Worm (Caenorhabditis elegans) whole organism, late embryonic: ENCODE measurements around the gene F08F3.10.

Source experiments
- C08G9.2 ChIP-seq: sonication (generic microtip); optimal IDR thresholded peaks from 2 replicates; lab custom pipeline; 2016; ENCODE audit warnings: mild to moderate bottlenecking, missing genetic modification characterization, moderate library complexity, missing compliant biosample characterization
- C38D4.7 ChIP-seq: fragments of 200-800 bp; sonication (Bioruptor generic); optimal IDR thresholded peaks from 2 replicates; lab custom pipeline; 2018; ENCODE audit warnings: mild to moderate bottlenecking, missing genetic modification characterization, moderate library complexity, missing compliant biosample characterization
- K02D7.2 ChIP-seq: sonication (generic microtip); optimal IDR thresholded peaks from 2 replicates; lab custom pipeline; 2017; ENCODE audit warnings: mild to moderate bottlenecking, missing genetic modification characterization, missing compliant biosample characterization
- K09A11.1 ChIP-seq: sonication (generic microtip); optimal IDR thresholded peaks from 2 replicates; lab custom pipeline; 2017; ENCODE audit warnings: antibody characterized with exemption, mild to moderate bottlenecking, missing genetic modification characterization, missing compliant biosample characterization; ENCODE audit not compliant: insufficient read depth
- T23F11.4 ChIP-seq: fragments of 200-800 bp; sonication (Bioruptor generic); optimal IDR thresholded peaks from 2 replicates; lab custom pipeline; 2018; ENCODE audit warnings: mild to moderate bottlenecking, missing genetic modification characterization, missing compliant biosample characterization
- Y22D7AL.16 ChIP-seq: sonication (generic microtip); optimal IDR thresholded peaks from 2 replicates; lab custom pipeline; 2016; ENCODE audit warnings: missing genetic modification characterization, missing compliant biosample characterization
- ceh-14 ChIP-seq: sonication (generic microtip); optimal IDR thresholded peaks from 2 replicates; lab custom pipeline; 2016; ENCODE audit warnings: missing genotype, missing genetic modification characterization, missing compliant biosample characterization
- ceh-19 ChIP-seq: fragments of 200-800 bp; sonication (Bioruptor generic); optimal IDR thresholded peaks from 2 replicates; lab custom pipeline; 2018; ENCODE audit warnings: mild to moderate bottlenecking, missing genetic modification characterization, missing compliant biosample characterization
- ceh-31 ChIP-seq: sonication (generic microtip); optimal IDR thresholded peaks from 2 replicates; lab custom pipeline; 2016; ENCODE audit warnings: missing genetic modification characterization, missing compliant biosample characterization
- ceh-34 ChIP-seq: sonication (generic microtip); optimal IDR thresholded peaks from 2 replicates; lab custom pipeline; 2016; ENCODE audit warnings: mild to moderate bottlenecking, missing genetic modification characterization, missing compliant biosample characterization
- ceh-45 ChIP-seq: fragments of 200-800 bp; sonication (Bioruptor generic); IDR thresholded peaks from 2 replicates; pipeline ENCODE4 v1.3.6; 2022; ENCODE audit warnings: missing genetic modification reagents, missing genetic modification characterization, missing compliant biosample characterization
- ceh-48 ChIP-seq: sonication (generic microtip); optimal IDR thresholded peaks from 2 replicates; lab custom pipeline; 2016; ENCODE audit warnings: missing genetic modification characterization, inconsistent platforms, missing compliant biosample characterization
- ceh-6 ChIP-seq: fragments of 200-800 bp; sonication (Bioruptor generic); optimal IDR thresholded peaks from 2 replicates; lab custom pipeline; 2018; ENCODE audit warnings: mild to moderate bottlenecking, missing genetic modification characterization, missing compliant biosample characterization
- ceh-9 ChIP-seq: sonication (generic microtip); optimal IDR thresholded peaks from 2 replicates; lab custom pipeline; 2016; ENCODE audit warnings: mild to moderate bottlenecking, missing genetic modification characterization, inconsistent platforms, missing compliant biosample characterization
- che-1 ChIP-seq: sonication (generic microtip); optimal IDR thresholded peaks from 2 replicates; lab custom pipeline; 2016; ENCODE audit warnings: mild to moderate bottlenecking, missing genetic modification characterization, missing compliant biosample characterization
- dve-1 ChIP-seq: sonication (generic microtip); optimal IDR thresholded peaks from 2 replicates; lab custom pipeline; 2017; ENCODE audit warnings: antibody characterized with exemption, mild to moderate bottlenecking, missing genetic modification characterization, missing compliant biosample characterization
- elt-2 ChIP-seq: sonication (generic microtip); optimal IDR thresholded peaks from 2 replicates; lab custom pipeline; 2016; ENCODE audit warnings: missing genetic modification reagents, missing genetic modification characterization, missing compliant biosample characterization
- elt-4 ChIP-seq: sonication (generic microtip); optimal IDR thresholded peaks from 2 replicates; lab custom pipeline; 2016; ENCODE audit warnings: missing genetic modification characterization, missing compliant biosample characterization
- ets-4 ChIP-seq: sonication (generic microtip); optimal IDR thresholded peaks from 2 replicates; lab custom pipeline; 2016; ENCODE audit warnings: missing genetic modification characterization, missing compliant biosample characterization
- fax-1 ChIP-seq: sonication (generic microtip); optimal IDR thresholded peaks from 2 replicates; lab custom pipeline; 2016; ENCODE audit warnings: missing genotype, missing genetic modification characterization, missing compliant biosample characterization
- gmeb-2 ChIP-seq: sonication (generic microtip); optimal IDR thresholded peaks from 2 replicates; lab custom pipeline; 2016; ENCODE audit warnings: missing genetic modification characterization, inconsistent platforms, missing compliant biosample characterization
- hlh-13 ChIP-seq: fragments of 200-800 bp; sonication (Bioruptor generic); optimal IDR thresholded peaks from 2 replicates; lab custom pipeline; 2018; ENCODE audit warnings: mild to moderate bottlenecking, missing genetic modification characterization, missing compliant biosample characterization
- hlh-6 ChIP-seq: sonication (generic microtip); optimal IDR thresholded peaks from 2 replicates; lab custom pipeline; 2016; ENCODE audit warnings: missing genotype, missing genetic modification characterization, missing compliant biosample characterization
- hlh-8 ChIP-seq: sonication (generic microtip); optimal IDR thresholded peaks from 2 replicates; lab custom pipeline; 2016; ENCODE audit warnings: missing genotype, missing genetic modification characterization, missing compliant biosample characterization
- lin-11 ChIP-seq: fragments of 200-800 bp; sonication (Bioruptor generic); optimal IDR thresholded peaks from 2 replicates; lab custom pipeline; 2018; ENCODE audit warnings: mild to moderate bottlenecking, missing genetic modification characterization, missing compliant biosample characterization
- madf-2 ChIP-seq: sonication (generic microtip); optimal IDR thresholded peaks from 2 replicates; lab custom pipeline; 2017; ENCODE audit warnings: missing genetic modification characterization, missing compliant biosample characterization
- nfya-1 ChIP-seq: sonication (generic microtip); optimal IDR thresholded peaks from 2 replicates; lab custom pipeline; 2017; ENCODE audit warnings: missing genetic modification characterization, mild to moderate bottlenecking, missing compliant biosample characterization, antibody characterized with exemption, moderate library complexity
- nhr-11 ChIP-seq: fragments of 150-350 bp; optimal IDR thresholded peaks from 2 replicates; lab custom pipeline; 2014; ENCODE audit warnings: missing biosample characterization, missing genetic modification characterization
- pag-3 ChIP-seq: sonication (generic microtip); optimal IDR thresholded peaks from 2 replicates; lab custom pipeline; 2016; ENCODE audit warnings: missing compliant biosample characterization, missing genetic modification characterization, borderline replicate concordance
- pha-4 ChIP-seq: fragments of 150-350 bp; optimal IDR thresholded peaks from 2 replicates; lab custom pipeline; 2018; ENCODE audit warnings: missing biosample characterization, missing genetic modification reagents, missing genetic modification characterization
- pqm-1 ChIP-seq: sonication (generic microtip); optimal IDR thresholded peaks from 2 replicates; lab custom pipeline; 2016; ENCODE audit warnings: missing genetic modification characterization, missing compliant biosample characterization
- pros-1 ChIP-seq: fragments of 150-350 bp; optimal IDR thresholded peaks from 2 replicates; lab custom pipeline; 2014; ENCODE audit warnings: missing biosample characterization, missing genetic modification reagents, missing genetic modification characterization
- ref-2 ChIP-seq: sonication (generic microtip); optimal IDR thresholded peaks from 2 replicates; lab custom pipeline; 2016; ENCODE audit warnings: missing genetic modification characterization, missing compliant biosample characterization
- rnt-1 ChIP-seq: sonication (generic microtip); optimal IDR thresholded peaks from 2 replicates; lab custom pipeline; 2016; ENCODE audit warnings: missing genetic modification characterization, missing compliant biosample characterization
- sox-2 ChIP-seq: fragments of 200-800 bp; sonication (Bioruptor generic); IDR thresholded peaks from 2 replicates; pipeline ENCODE4 v1.3.6; 2022; ENCODE audit warnings: missing genetic modification reagents, missing genetic modification characterization, missing compliant biosample characterization
- sox-4 ChIP-seq: sonication (generic microtip); optimal IDR thresholded peaks from 2 replicates; lab custom pipeline; 2017; ENCODE audit warnings: mild to moderate bottlenecking, missing genetic modification characterization, inconsistent platforms, missing compliant biosample characterization
- tbx-2 ChIP-seq: sonication (generic microtip); optimal IDR thresholded peaks from 2 replicates; lab custom pipeline; 2016; ENCODE audit warnings: missing genetic modification characterization, missing compliant biosample characterization
- tbx-7 ChIP-seq: sonication (generic microtip); optimal IDR thresholded peaks from 2 replicates; lab custom pipeline; 2016; ENCODE audit warnings: missing genotype, missing genetic modification characterization, missing compliant biosample characterization
- unc-3 ChIP-seq, 2 experiments: fragments of 200-800 bp in 1 of 2; sonication (Bioruptor generic) in 1 of 2; sonication (generic microtip) in 1 of 2; conservative IDR thresholded peaks in 1 of 2; optimal IDR thresholded peaks in 1 of 2; 2 replicates each; pipeline versions ENCODE4 v1.3.6 to Lab custom; 2016 to 2022; ENCODE audit warnings: missing compliant biosample characterization in 2 of 2, missing genetic modification characterization in 2 of 2, missing genetic modification reagents in 1 of 2
- unc-42 ChIP-seq: sonication (generic microtip); optimal IDR thresholded peaks from 2 replicates; lab custom pipeline; 2016; ENCODE audit warnings: missing genotype, missing genetic modification characterization, missing compliant biosample characterization
- unc-86 ChIP-seq: sonication (generic microtip); optimal IDR thresholded peaks from 2 replicates; lab custom pipeline; 2016; ENCODE audit warnings: missing genetic modification characterization, missing compliant biosample characterization
- zip-5 ChIP-seq: sonication (generic microtip); optimal IDR thresholded peaks from 2 replicates; lab custom pipeline; 2016; ENCODE audit warnings: missing genetic modification characterization, missing compliant biosample characterization

F08F3.10 gene

ce11 chrV:5453615-5454014 lies 40.5 kb downstream of the F08F3.10 start, which contains the start of gene glc-3:
Gene glc-3, minus strand, starts transcription at chrV:5453715.
- TF ChIP-seq gmeb-2, result no peak
- TF ChIP-seq unc-42 (tag; lab: Kevin White, UChicago), result no peak
- no peak for TF ChIP-seq hlh-8 (tag; lab: Kevin White, UChicago)
- no peak for TF ChIP-seq pha-4
- TF ChIP-seq elt-2 (tag; lab: Kevin White, UChicago), result no peak
- no peak for TF ChIP-seq lin-11
- no peak for TF ChIP-seq ceh-45 (GFP tag; lab: Robert Waterston, UW)
- TF ChIP-seq C08G9.2 (tag; lab: Kevin White, UChicago), result no peak
- TF ChIP-seq zip-5 (tag; lab: Kevin White, UChicago), result no peak
- TF ChIP-seq tbx-7 (tag; lab: Kevin White, UChicago), result no peak
- TF ChIP-seq ceh-9, result no peak
- no peak for TF ChIP-seq rnt-1
- TF ChIP-seq hlh-6 (tag; lab: Kevin White, UChicago), result no peak
- TF ChIP-seq unc-86, result no peak
- TF ChIP-seq ceh-48 (tag; lab: Kevin White, UChicago), result no peak
- TF ChIP-seq Y22D7AL.16 (tag; lab: Kevin White, UChicago), result no peak

- TF ChIP-seq C08G9.2 (tag; lab: Kevin White, UChicago) (no peak), C38D4.7 (GFP tag; lab: Kevin White, UChicago) (no peak), ets-4 (no peak), pqm-1 (tag; lab: Kevin White, UChicago) (no peak), ceh-34 (tag; lab: Kevin White, UChicago) (no peak), gmeb-2 (no peak), pros-1 (tag; lab: Kevin White, UChicago) (no peak), hlh-6 (tag; lab: Kevin White, UChicago) (no peak), hlh-13 (GFP tag; lab: Kevin White, UChicago) (no peak), tbx-7 (tag; lab: Kevin White, UChicago) (no peak), K02D7.2 (tag; lab: Kevin White, UChicago) (no peak), ceh-19 (GFP tag; lab: Kevin White, UChicago) (no peak), rnt-1 (no peak), K09A11.1 (no peak), che-1 (tag; lab: Kevin White, UChicago) (no peak), madf-2 (tag; lab: Kevin White, UChicago) (no peak), dve-1 (no peak), pag-3 (tag; lab: Kevin White, UChicago) (no peak), ceh-14 (tag; lab: Kevin White, UChicago) (no peak), elt-2 (tag; lab: Kevin White, UChicago) (no peak)
- TF ChIP-seq, all 69 proteins: peak for 0
Measured at ce11 chrV:5454955-5455354, 41.8 kb downstream of the F08F3.10 start.

- TF ChIP-seq nhr-11 (tag; lab: Kevin White, UChicago) (no peak), ceh-34 (tag; lab: Kevin White, UChicago) (no peak), sox-2 (GFP tag; lab: Robert Waterston, UW) (no peak), sox-4 (no peak), elt-4 (no peak), ref-2 (tag; lab: Kevin White, UChicago) (no peak), tbx-2 (tag; lab: Kevin White, UChicago) (no peak), ceh-31 (tag; lab: Kevin White, UChicago) (no peak), lin-11 (no peak), fax-1 (tag; lab: Kevin White, UChicago) (no peak), gmeb-2 (no peak), K09A11.1 (no peak), ceh-6 (GFP tag; lab: Kevin White, UChicago) (no peak), nfya-1 (tag; lab: Kevin White, UChicago) (no peak), unc-3 (GFP tag; conservative IDR thresholded peaks at IDR 0.05; lab: Robert Waterston, UW) (no peak), unc-3 (tag; optimal IDR thresholded peaks at IDR 0.05; lab: Kevin White, UChicago) (no peak), ceh-45 (GFP tag; lab: Robert Waterston, UW) (no peak), T23F11.4 (no peak)
- TF ChIP-seq, all 69 proteins: peak for 0
Measured at ce11 chrV:5459806-5460205, 46.7 kb downstream of the F08F3.10 start, which contains the start of gene ZC317.2. Gene ZC317.2, plus strand, starts transcription at chrV:5460106.
